Worm (Caenorhabditis elegans) whole organism, L4 larva: ENCODE measurements around the gene srab-8.

Source experiments
- D1046.2 ChIP-seq: fragments of 200-800 bp; sonication (Bioruptor generic); IDR thresholded peaks from 2 replicates; pipeline ENCODE4 v1.3.6; 2022; ENCODE audit warnings: missing genetic modification characterization, missing compliant biosample characterization
- F10B5.3 ChIP-seq: sonication (generic microtip); optimal IDR thresholded peaks from 2 replicates; lab custom pipeline; 2016; ENCODE audit warnings: mild to moderate bottlenecking, missing genetic modification characterization, missing compliant biosample characterization
- F37D6.2 ChIP-seq: sonication (generic microtip); optimal IDR thresholded peaks from 2 replicates; lab custom pipeline; 2016; ENCODE audit warnings: mild to moderate bottlenecking, missing genetic modification characterization, missing compliant biosample characterization
- F44E2.7 ChIP-seq: fragments of 200-800 bp; sonication (Bioruptor generic); IDR thresholded peaks from 2 replicates; pipeline ENCODE4 v2.1.2; 2022; ENCODE audit warnings: missing genetic modification characterization, missing compliant biosample characterization
- F49E8.2 ChIP-seq: sonication (generic microtip); optimal IDR thresholded peaks from 2 replicates; lab custom pipeline; 2016; ENCODE audit warnings: missing compliant biosample characterization, mild to moderate bottlenecking, missing genetic modification characterization, borderline replicate concordance
- R02D3.7 ChIP-seq: fragments of 150-350 bp; sonication (generic microtip); optimal IDR thresholded peaks from 3 replicates; lab custom pipeline; 2014; ENCODE audit warnings: missing biosample characterization, missing genetic modification characterization
- T26A8.4 ChIP-seq: fragments of 200-800 bp; sonication (Bioruptor generic); IDR thresholded peaks from 2 replicates; pipeline ENCODE4 v1.3.6; 2022; ENCODE audit warnings: missing genetic modification characterization, missing compliant biosample characterization
- Y75B8A.6 ChIP-seq: fragments of 200-800 bp; sonication (Bioruptor generic); IDR thresholded peaks from 2 replicates; pipeline ENCODE4 v1.3.6; 2022; ENCODE audit warnings: missing genetic modification reagents, missing genetic modification characterization, missing compliant biosample characterization
- ZK337.2 ChIP-seq: fragments of 200-800 bp; sonication (Bioruptor generic); IDR thresholded peaks from 2 replicates; pipeline ENCODE4 v1.3.6; 2022; ENCODE audit warnings: missing genetic modification reagents, missing genetic modification characterization, missing compliant biosample characterization
- ZK546.5 ChIP-seq, 2 experiments: sonication (generic microtip); optimal IDR thresholded peaks; 2 replicates each; lab custom pipeline; 2017; ENCODE audit warnings: missing biosample characterization in 2 of 2, missing genetic modification characterization in 2 of 2
- aha-1 ChIP-seq: fragments of 150-350 bp; peaks from one replicate; lab custom pipeline; 2014; ENCODE audit warnings: missing biosample characterization, missing genetic modification characterization
- ama-1 ChIP-seq: fragments of 150-350 bp; optimal IDR thresholded peaks from 2 replicates; lab custom pipeline; 2014; ENCODE audit warnings: inconsistent platforms, mixed read lengths
- ceh-28 ChIP-seq: fragments of 150-350 bp; optimal IDR thresholded peaks from 2 replicates; lab custom pipeline; 2014; ENCODE audit warnings: missing biosample characterization, missing genetic modification reagents, missing genetic modification characterization
- ceh-44 ChIP-seq: fragments of 200-800 bp; sonication (Bioruptor generic); IDR thresholded peaks from 2 replicates; pipeline ENCODE4 v1.3.6; 2022; ENCODE audit warnings: missing genetic modification reagents, missing genetic modification characterization, missing compliant biosample characterization
- ceh-62 ChIP-seq: sonication (generic microtip); optimal IDR thresholded peaks from 2 replicates; lab custom pipeline; 2017; ENCODE audit warnings: missing biosample characterization, missing genetic modification characterization
- ctbp-1 ChIP-seq: fragments of 200-800 bp; sonication (Bioruptor generic); IDR thresholded peaks from 2 replicates; pipeline ENCODE4 v1.3.6; 2022; ENCODE audit warnings: missing genetic modification reagents, missing genetic modification characterization, missing compliant biosample characterization
- daf-12 ChIP-seq: fragments of 150-350 bp; optimal IDR thresholded peaks from 2 replicates; lab custom pipeline; 2014; ENCODE audit warnings: missing biosample characterization, missing genetic modification reagents, missing genetic modification characterization
- dmd-6 ChIP-seq: fragments of 200-800 bp; sonication (Bioruptor generic); IDR thresholded peaks from 2 replicates; pipeline ENCODE4 v1.3.6; 2022; ENCODE audit warnings: missing genetic modification reagents, missing genetic modification characterization, missing compliant biosample characterization
- dmd-8 ChIP-seq: fragments of 200-800 bp; sonication (Bioruptor generic); IDR thresholded peaks from 2 replicates; pipeline ENCODE4 v1.3.6; 2022; ENCODE audit warnings: missing genetic modification characterization, missing compliant biosample characterization
- duxl-1 ChIP-seq: sonication (generic microtip); optimal IDR thresholded peaks from 2 replicates; lab custom pipeline; 2016; ENCODE audit warnings: mild to moderate bottlenecking, missing genetic modification characterization, moderate library complexity, missing compliant biosample characterization; ENCODE audit not compliant: poor library complexity
- dve-1 ChIP-seq: sonication (generic microtip); optimal IDR thresholded peaks from 2 replicates; lab custom pipeline; 2017; ENCODE audit warnings: antibody characterized with exemption, mild to moderate bottlenecking, missing genetic modification characterization, missing compliant biosample characterization; ENCODE audit not compliant: insufficient read depth
- egl-27 ChIP-seq: sonication (generic microtip); optimal IDR thresholded peaks from 3 replicates; lab custom pipeline; 2017; ENCODE audit warnings: missing biosample characterization, missing genetic modification reagents, missing genetic modification characterization
- egl-43 ChIP-seq: fragments of 200-800 bp; sonication (Bioruptor generic); IDR thresholded peaks from 2 replicates; pipeline ENCODE4 v1.3.6; 2022; ENCODE audit warnings: missing genetic modification reagents, missing genetic modification characterization, missing compliant biosample characterization
- fkh-10 ChIP-seq: fragments of 150-350 bp; optimal IDR thresholded peaks from 2 replicates; lab custom pipeline; 2014; ENCODE audit warnings: missing biosample characterization, missing genetic modification reagents, missing genetic modification characterization
- fos-1 ChIP-seq: fragments of 150-350 bp; optimal IDR thresholded peaks from 2 replicates; lab custom pipeline; 2014; ENCODE audit warnings: missing biosample characterization, missing genetic modification characterization
- hlh-30 ChIP-seq: sonication (generic microtip); optimal IDR thresholded peaks from 2 replicates; lab custom pipeline; 2017; ENCODE audit warnings: antibody characterized with exemption, mild to moderate bottlenecking, missing genetic modification characterization, missing compliant biosample characterization; ENCODE audit not compliant: insufficient read depth
- hmg-1.1 ChIP-seq: fragments of 200-800 bp; sonication (Bioruptor generic); IDR thresholded peaks from 2 replicates; pipeline ENCODE4 v1.3.6; 2022; ENCODE audit warnings: missing genetic modification reagents, missing genetic modification characterization, missing compliant biosample characterization
- lim-7 ChIP-seq: fragments of 200-800 bp; sonication (Bioruptor generic); IDR thresholded peaks from 2 replicates; pipeline ENCODE4 v1.3.6; 2022; ENCODE audit warnings: missing genetic modification characterization, missing compliant biosample characterization
- lin-1 ChIP-seq: fragments of 200-800 bp; sonication (Bioruptor generic); IDR thresholded peaks from 2 replicates; pipeline ENCODE4 v1.3.6; 2022; ENCODE audit warnings: missing genetic modification reagents, missing genetic modification characterization, missing compliant biosample characterization
- lin-13 ChIP-seq: fragments of 150-350 bp; optimal IDR thresholded peaks from 2 replicates; lab custom pipeline; 2014; ENCODE audit warnings: missing biosample characterization, missing genetic modification reagents, missing genetic modification characterization
- lin-15B ChIP-seq: fragments of 150-350 bp; sonication (generic microtip); optimal IDR thresholded peaks from 3 replicates; lab custom pipeline; 2014; ENCODE audit warnings: missing biosample characterization, missing genetic modification characterization
- lin-29 ChIP-seq: fragments of 200-800 bp; sonication (Bioruptor generic); IDR thresholded peaks from 2 replicates; pipeline ENCODE4 v1.3.6; 2022; ENCODE audit warnings: missing genetic modification reagents, missing genetic modification characterization, missing compliant biosample characterization
- mdl-1 ChIP-seq, 2 experiments: fragments of 150-350 bp in 1 of 2; sonication (generic microtip) in 1 of 2; optimal IDR thresholded peaks; 2 replicates each; lab custom pipeline; 2014 to 2017; ENCODE audit warnings: missing biosample characterization in 2 of 2, missing genetic modification characterization in 2 of 2
- mes-2 ChIP-seq: sonication (generic microtip); optimal IDR thresholded peaks from 2 replicates; lab custom pipeline; 2016; ENCODE audit warnings: missing genotype, mild to moderate bottlenecking, missing genetic modification characterization, missing compliant biosample characterization; ENCODE audit not compliant: poor library complexity, severe bottlenecking
- nhr-11 ChIP-seq: fragments of 150-350 bp; optimal IDR thresholded peaks from 2 replicates; lab custom pipeline; 2014; ENCODE audit warnings: missing biosample characterization, missing genetic modification characterization
- nhr-25 ChIP-seq: sonication (generic microtip); optimal IDR thresholded peaks from 2 replicates; lab custom pipeline; 2017; ENCODE audit warnings: missing genetic modification characterization, mild to moderate bottlenecking, missing compliant biosample characterization, antibody characterized with exemption, moderate library complexity, borderline replicate concordance; ENCODE audit not compliant: insufficient read depth
- nhr-28 ChIP-seq: fragments of 150-350 bp; optimal IDR thresholded peaks from 2 replicates; lab custom pipeline; 2014; ENCODE audit warnings: missing biosample characterization, missing genetic modification characterization
- nhr-41 ChIP-seq: fragments of 200-800 bp; sonication (Bioruptor generic); IDR thresholded peaks from 2 replicates; pipeline ENCODE4 v1.3.6; 2022; ENCODE audit warnings: missing genetic modification reagents, missing genetic modification characterization, missing compliant biosample characterization
- nhr-42 ChIP-seq: fragments of 200-800 bp; sonication (Bioruptor generic); IDR thresholded peaks from 2 replicates; pipeline ENCODE4 v1.3.6; 2022; ENCODE audit warnings: missing genetic modification characterization, missing compliant biosample characterization
- nhr-48 ChIP-seq: sonication (generic microtip); optimal IDR thresholded peaks from 2 replicates; lab custom pipeline; 2016; ENCODE audit warnings: mild to moderate bottlenecking, missing genetic modification characterization, missing compliant biosample characterization
- pha-4 ChIP-seq, 2 experiments: fragments of 150-350 bp in 1 of 2; fragments of 200-800 bp in 1 of 2; sonication (Bioruptor generic) in 1 of 2; IDR thresholded peaks in 1 of 2; optimal IDR thresholded peaks in 1 of 2; 2 replicates each; pipeline versions ENCODE4 v1.3.6 to Lab custom; 2014 to 2022; ENCODE audit warnings: missing genetic modification characterization in 2 of 2, missing genetic modification reagents in 2 of 2, missing biosample characterization in 1 of 2, missing compliant biosample characterization in 1 of 2
- saeg-2 ChIP-seq: fragments of 200-800 bp; sonication (Bioruptor generic); IDR thresholded peaks from 2 replicates; pipeline ENCODE4 v1.3.6; 2022; ENCODE audit warnings: missing genetic modification reagents, missing genetic modification characterization, missing compliant biosample characterization
- snpc-4 ChIP-seq: fragments of 150-350 bp; optimal IDR thresholded peaks from 2 replicates; lab custom pipeline; 2014; ENCODE audit warnings: missing biosample characterization, missing genetic modification characterization
- spr-1 ChIP-seq: sonication (generic microtip); optimal IDR thresholded peaks from 2 replicates; lab custom pipeline; 2016; ENCODE audit warnings: mild to moderate bottlenecking, missing genetic modification characterization, missing compliant biosample characterization
- spr-3 ChIP-seq: fragments of 200-800 bp; sonication (Bioruptor generic); optimal IDR thresholded peaks from 2 replicates; lab custom pipeline; 2018; ENCODE audit warnings: mild to moderate bottlenecking, missing genetic modification characterization, missing compliant biosample characterization
- tag-97 ChIP-seq: fragments of 200-800 bp; sonication (Bioruptor generic); IDR thresholded peaks from 2 replicates; pipeline ENCODE4 v1.3.6; 2022; ENCODE audit warnings: missing genetic modification characterization, missing compliant biosample characterization
- vab-7 ChIP-seq: fragments of 200-800 bp; sonication (Bioruptor generic); IDR thresholded peaks from 2 replicates; pipeline ENCODE4 v1.3.6; 2022; ENCODE audit warnings: missing genetic modification reagents, missing genetic modification characterization, missing compliant biosample characterization
- zag-1 ChIP-seq: fragments of 150-350 bp; optimal IDR thresholded peaks from 2 replicates; lab custom pipeline; 2014; ENCODE audit warnings: missing biosample characterization, missing genetic modification characterization
- ztf-11 ChIP-seq: fragments of 150-350 bp; optimal IDR thresholded peaks from 2 replicates; lab custom pipeline; 2014; ENCODE audit warnings: missing biosample characterization, missing genetic modification characterization

The srab-8 gene

ce11 chrV:3195814-3196213, 19.6 kb downstream of the srab-8 start:
- TF ChIP-seq nhr-48 (no peak), hmg-1.1 (no peak)

ce11 chrV:3196832-3197329, 20.6 kb downstream of the srab-8 start, which contains the start of the genes Y73C8B.1 and Y73C8B.5:
Gene Y73C8B.1, minus strand, starts transcription at chrV:3196882.
Gene Y73C8B.5, plus strand, starts transcription at chrV:3197268.
- no peak for TF ChIP-seq Y75B8A.6 (GFP tag; lab: Robert Waterston, UW)
- TF ChIP-seq lin-13 (GFP tag; lab: Kevin White, UChicago) = no peak
- peak; percentile 35 for TF ChIP-seq dve-1 (tag; lab: Kevin White, UChicago)
- TF ChIP-seq hlh-30 (tag; lab: Kevin White, UChicago) = peak; percentile 3
- TF ChIP-seq pha-4 (GFP tag; IDR thresholded peaks at IDR 0.05; lab: Robert Waterston, UW) = no peak
- no peak for TF ChIP-seq pha-4 (tag; optimal IDR thresholded peaks at IDR 0.05; lab: Kevin White, UChicago)
- TF ChIP-seq dmd-6 = no peak
- no peak for TF ChIP-seq egl-27
- no peak for TF ChIP-seq F44E2.7 (GFP tag; lab: Robert Waterston, UW)
- TF ChIP-seq lim-7 = no peak
- no peak for TF ChIP-seq lin-1 (GFP tag; lab: Robert Waterston, UW)
- no peak for TF ChIP-seq tag-97 (GFP tag; lab: Robert Waterston, UW)
- TF ChIP-seq nhr-25 (tag; lab: Kevin White, UChicago) = no peak
- no peak for TF ChIP-seq ztf-11 (tag; lab: Kevin White, UChicago)
- TF ChIP-seq spr-3 (GFP tag; lab: Kevin White, UChicago) = no peak
- no peak for TF ChIP-seq daf-12 (tag; lab: Kevin White, UChicago)
- no peak for TF ChIP-seq lin-29
- peak; percentile 88 for TF ChIP-seq nhr-48
- no peak for TF ChIP-seq mes-2 (tag; lab: Kevin White, UChicago)
- no peak for TF ChIP-seq nhr-41
- no peak for TF ChIP-seq ceh-28
- TF ChIP-seq ctbp-1 (GFP tag; lab: Robert Waterston, UW) = no peak
- no peak for TF ChIP-seq ZK337.2 (GFP tag; lab: Robert Waterston, UW)
- no peak for TF ChIP-seq D1046.2 (GFP tag; lab: Robert Waterston, UW)
- no peak for TF ChIP-seq aha-1
- no peak for TF ChIP-seq snpc-4 (tag; lab: Kevin White, UChicago)
- TF ChIP-seq egl-43 = no peak
- TF ChIP-seq F37D6.2 (tag; lab: Kevin White, UChicago) = no peak
- TF ChIP-seq ZK546.5 (tag; optimal IDR thresholded peaks at IDR 0.05; lab: Kevin White, UChicago) = no peak
- no peak for TF ChIP-seq vab-7 (GFP tag; lab: Robert Waterston, UW)
- no peak for TF ChIP-seq ceh-62 (tag; lab: Kevin White, UChicago)
- no peak for TF ChIP-seq T26A8.4 (GFP tag; lab: Robert Waterston, UW)
- TF ChIP-seq zag-1 = no peak
- TF ChIP-seq F49E8.2 (tag; lab: Kevin White, UChicago) = no peak
- no peak for TF ChIP-seq F10B5.3 (tag; lab: Kevin White, UChicago)
- no peak for TF ChIP-seq saeg-2
- TF ChIP-seq lin-15B (tag; lab: Kevin White, UChicago) = no peak
- TF ChIP-seq ama-1 = no peak
- TF ChIP-seq nhr-28 = peak; percentile 90
- no peak for TF ChIP-seq duxl-1 (tag; lab: Kevin White, UChicago)
- no peak for TF ChIP-seq fkh-10 (GFP tag; lab: Kevin White, UChicago)
- no peak for TF ChIP-seq dmd-8
- no peak for TF ChIP-seq nhr-42 (GFP tag; lab: Robert Waterston, UW)
- no peak for TF ChIP-seq spr-1 (tag; lab: Kevin White, UChicago)
- TF ChIP-seq fos-1 (tag; lab: Kevin White, UChicago) = no peak
- no peak for TF ChIP-seq ceh-44
- no peak for TF ChIP-seq R02D3.7 (tag; lab: Kevin White, UChicago)
- TF ChIP-seq nhr-11 (tag; lab: Kevin White, UChicago) = peak; percentile 94
- TF ChIP-seq hmg-1.1 = no peak
- TF ChIP-seq mdl-1 (tag; optimal IDR thresholded peaks at IDR 0.05; lab: Kevin White, UChicago) = no peak
